Worm (Caenorhabditis elegans): ENCODE data around the gene hrg-4.

ce11 chrIV:11048871-11049270, 18.1 kb upstream of the hrg-4 start, which contains the start of gene F36H1.11:
- peak; percentile 79 for TF ChIP-seq ces-1 (GFP tag; optimal IDR thresholded peaks at IDR 0.05)
- TF ChIP-seq lin-13 (tag; optimal IDR thresholded peaks at IDR 0.05): no peak
- TF ChIP-seq snpc-4 (tag; optimal IDR thresholded peaks at IDR 0.05): no peak
- no peak for TF ChIP-seq M03D4.4 (tag; optimal IDR thresholded peaks at IDR 0.05)
- no peak for TF ChIP-seq mab-5 (tag; optimal IDR thresholded peaks at IDR 0.05)
- no peak for TF ChIP-seq unc-39 (tag; optimal IDR thresholded peaks at IDR 0.05)
